Worm (Caenorhabditis elegans) whole organism, L3 larva: ENCODE results near the gene sart-3.

Experiments used
- aly-2 ChIP-seq: fragments of 150-350 bp; optimal IDR thresholded peaks from 2 replicates; lab custom pipeline; 2014; ENCODE audit warnings: missing biosample characterization, missing genetic modification characterization
- ceh-82 ChIP-seq: fragments of 150-350 bp; optimal IDR thresholded peaks from 2 replicates; lab custom pipeline; 2014; ENCODE audit warnings: missing biosample characterization, missing genetic modification characterization
- elt-2 ChIP-seq: sonication (generic microtip); optimal IDR thresholded peaks from 2 replicates; lab custom pipeline; 2016; ENCODE audit warnings: missing genetic modification reagents, mild to moderate bottlenecking, missing genetic modification characterization, missing compliant biosample characterization
- fos-1 ChIP-seq: fragments of 150-350 bp; optimal IDR thresholded peaks from 2 replicates; lab custom pipeline; 2014; ENCODE audit warnings: missing biosample characterization, missing genetic modification characterization
- nhr-237 ChIP-seq: fragments of 150-350 bp; optimal IDR thresholded peaks from 2 replicates; lab custom pipeline; 2014; ENCODE audit warnings: missing biosample characterization, missing genetic modification characterization
- pqm-1 ChIP-seq: fragments of 150-350 bp; optimal IDR thresholded peaks from 2 replicates; lab custom pipeline; 2017; ENCODE audit warnings: missing biosample characterization, missing genetic modification characterization, inconsistent platforms
- unc-62 ChIP-seq: fragments of 150-350 bp; sonication (generic microtip); optimal IDR thresholded peaks from 4 replicates; lab custom pipeline; 2014; ENCODE audit warnings: missing biosample characterization, missing genetic modification reagents, missing genetic modification characterization
- zag-1 ChIP-seq: fragments of 150-350 bp; optimal IDR thresholded peaks from 2 replicates; lab custom pipeline; 2014; ENCODE audit warnings: missing biosample characterization, missing genetic modification characterization

DNA sequence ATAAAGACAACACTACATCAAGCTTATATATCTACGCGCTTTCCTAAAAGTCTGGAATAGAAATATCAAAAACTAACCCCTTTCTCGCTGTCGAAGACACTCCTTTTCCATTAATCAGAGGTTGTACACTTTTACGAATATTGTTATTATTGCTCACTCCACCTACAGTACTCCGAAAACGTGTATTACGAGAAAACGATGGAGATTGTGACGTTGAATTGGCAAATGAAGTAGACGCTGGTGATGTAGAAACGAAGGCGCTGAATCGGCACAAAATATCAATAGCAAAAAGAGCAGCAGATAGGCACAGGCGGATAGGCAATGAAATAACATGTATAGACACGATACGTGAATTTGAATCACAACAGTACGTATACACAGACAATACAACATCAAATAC lies 11.5 kb upstream of the sart-3 start:
- TF ChIP-seq zag-1 (no peak), pqm-1 (tag; lab: Kevin White, UChicago) (no peak), aly-2 (tag; lab: Kevin White, UChicago) (no peak), elt-2 (tag; lab: Kevin White, UChicago) (no peak), nhr-237 (no peak), ceh-82 (no peak), unc-62 (GFP tag; lab: Kevin White, UChicago) (no peak), fos-1 (tag; lab: Kevin White, UChicago) (no peak)
